Worm (Caenorhabditis elegans) whole organism, L1 larva: ENCODE data around the gene ceh-28.

ENCODE experiments used
- C04F5.9 ChIP-seq: sonication (generic microtip); optimal IDR thresholded peaks from 2 replicates; lab custom pipeline; 2016; ENCODE audit warnings: missing genetic modification characterization, missing compliant biosample characterization
- F16B12.6 ChIP-seq: fragments of 150-350 bp; optimal IDR thresholded peaks from 2 replicates; lab custom pipeline; 2014; ENCODE audit warnings: missing biosample characterization, missing genetic modification characterization
- blmp-1 ChIP-seq: fragments of 150-350 bp; optimal IDR thresholded peaks from 2 replicates; lab custom pipeline; 2014; ENCODE audit warnings: missing biosample characterization, missing genetic modification characterization
- ceh-8 ChIP-seq: fragments of 200-800 bp; sonication (Bioruptor generic); optimal IDR thresholded peaks from 2 replicates; lab custom pipeline; 2018; ENCODE audit warnings: mild to moderate bottlenecking, missing genetic modification characterization, moderate library complexity, missing compliant biosample characterization
- ceh-82 ChIP-seq, 3 experiments: fragments of 150-350 bp in 1 of 3; sonication (generic microtip) in 2 of 3; optimal IDR thresholded peaks; 2 replicates each; lab custom pipeline; 2014 to 2017; ENCODE audit warnings: missing biosample characterization in 3 of 3, missing genetic modification characterization in 3 of 3
- ceh-88 ChIP-seq: fragments of 200-800 bp; sonication (Bioruptor generic); IDR thresholded peaks from 2 replicates; pipeline ENCODE4 v1.3.6; 2022; ENCODE audit warnings: missing genetic modification characterization, missing compliant biosample characterization
- ceh-90 ChIP-seq: sonication (generic microtip); optimal IDR thresholded peaks from 2 replicates; lab custom pipeline; 2016; ENCODE audit warnings: missing genetic modification characterization, missing compliant biosample characterization
- dpl-1 ChIP-seq, 3 experiments: fragments of 150-350 bp in 2 of 3; sonication (generic microtip) in 1 of 3; optimal IDR thresholded peaks; 2 replicates each; lab custom pipeline; 2014 to 2017; ENCODE audit warnings: missing biosample characterization in 3 of 3, missing genetic modification characterization in 3 of 3, missing genetic modification reagents in 3 of 3
- elt-2 ChIP-seq: sonication (generic microtip); optimal IDR thresholded peaks from 2 replicates; lab custom pipeline; 2016; ENCODE audit warnings: missing genetic modification characterization, mild to moderate bottlenecking, inconsistent platforms, missing compliant biosample characterization, missing genetic modification reagents
- elt-3 ChIP-seq, 6 experiments: fragments of 150-350 bp in 1 of 6; sonication (generic microtip); optimal IDR thresholded peaks; 2 replicates each; lab custom pipeline; 2017 to 2018; ENCODE audit warnings: missing biosample characterization in 6 of 6, missing genetic modification characterization in 6 of 6, inconsistent platforms in 1 of 6
- fkh-10 ChIP-seq: sonication (generic microtip); optimal IDR thresholded peaks from 2 replicates; lab custom pipeline; 2017; ENCODE audit warnings: missing biosample characterization, missing genetic modification reagents, missing genetic modification characterization
- fos-1 ChIP-seq: fragments of 150-350 bp; optimal IDR thresholded peaks from 2 replicates; lab custom pipeline; 2014; ENCODE audit warnings: missing biosample characterization, missing genetic modification characterization
- hlh-17 ChIP-seq: fragments of 200-800 bp; sonication (Bioruptor generic); optimal IDR thresholded peaks from 2 replicates; lab custom pipeline; 2018; ENCODE audit warnings: missing genetic modification characterization, mild to moderate bottlenecking, missing compliant biosample characterization, moderate library complexity, borderline replicate concordance
- lin-14 ChIP-seq: fragments of 200-800 bp; sonication (Bioruptor generic); optimal IDR thresholded peaks from 2 replicates; lab custom pipeline; 2018; ENCODE audit warnings: mild to moderate bottlenecking, missing genetic modification characterization, moderate library complexity, missing compliant biosample characterization
- lin-15B ChIP-seq: fragments of 150-350 bp; sonication (generic microtip); optimal IDR thresholded peaks from 3 replicates; lab custom pipeline; 2014; ENCODE audit warnings: missing biosample characterization, missing genetic modification characterization
- mab-9 ChIP-seq: fragments of 200-800 bp; sonication (Bioruptor generic); IDR thresholded peaks from 2 replicates; pipeline ENCODE4 v1.3.6; 2022; ENCODE audit warnings: missing genetic modification reagents, missing genetic modification characterization, missing compliant biosample characterization
- mdl-1 ChIP-seq, 2 experiments: fragments of 150-350 bp; optimal IDR thresholded peaks; 2 replicates each; lab custom pipeline; 2014 to 2017; ENCODE audit warnings: missing biosample characterization in 2 of 2, missing genetic modification characterization in 2 of 2, inconsistent platforms in 1 of 2
- mef-2 ChIP-seq: fragments of 150-350 bp; optimal IDR thresholded peaks from 2 replicates; lab custom pipeline; 2014; ENCODE audit warnings: missing biosample characterization, missing genetic modification characterization
- mep-1 ChIP-seq: fragments of 150-350 bp; optimal IDR thresholded peaks from 2 replicates; lab custom pipeline; 2014; ENCODE audit warnings: missing biosample characterization, missing genetic modification characterization
- nhr-11 ChIP-seq: fragments of 150-350 bp; optimal IDR thresholded peaks from 2 replicates; lab custom pipeline; 2014; ENCODE audit warnings: missing biosample characterization, missing genetic modification characterization
- nhr-19 ChIP-seq: fragments of 200-800 bp; sonication (Bioruptor generic); conservative IDR thresholded peaks from 2 replicates; pipeline ENCODE4 v1.3.6; 2022; ENCODE audit warnings: missing genetic modification characterization, missing compliant biosample characterization
- nhr-20 ChIP-seq: sonication (generic microtip); optimal IDR thresholded peaks from 2 replicates; lab custom pipeline; 2016; ENCODE audit warnings: mild to moderate bottlenecking, missing genetic modification characterization, missing compliant biosample characterization
- nhr-237 ChIP-seq: fragments of 150-350 bp; optimal IDR thresholded peaks from 2 replicates; lab custom pipeline; 2014; ENCODE audit warnings: missing biosample characterization, missing genetic modification characterization
- nhr-28 ChIP-seq: fragments of 150-350 bp; optimal IDR thresholded peaks from 2 replicates; lab custom pipeline; 2014; ENCODE audit warnings: missing biosample characterization, missing genetic modification characterization
- nhr-47 ChIP-seq: sonication (generic microtip); optimal IDR thresholded peaks from 2 replicates; lab custom pipeline; 2016; ENCODE audit warnings: mild to moderate bottlenecking, missing genetic modification characterization, moderate library complexity, missing compliant biosample characterization
- nhr-71 ChIP-seq: sonication (generic microtip); optimal IDR thresholded peaks from 2 replicates; lab custom pipeline; 2016; ENCODE audit warnings: mild to moderate bottlenecking, missing genetic modification characterization, moderate library complexity, missing compliant biosample characterization
- nhr-90 ChIP-seq: sonication (generic microtip); optimal IDR thresholded peaks from 2 replicates; lab custom pipeline; 2016; ENCODE audit warnings: mild to moderate bottlenecking, missing genetic modification characterization, missing compliant biosample characterization; ENCODE audit not compliant: poor library complexity
- pag-3 ChIP-seq: sonication (generic microtip); optimal IDR thresholded peaks from 2 replicates; lab custom pipeline; 2017; ENCODE audit warnings: missing genetic modification characterization, mild to moderate bottlenecking, missing compliant biosample characterization, antibody characterized with exemption, borderline replicate concordance; ENCODE audit not compliant: insufficient read depth
- pax-3 ChIP-seq: fragments of 200-800 bp; sonication (Bioruptor generic); optimal IDR thresholded peaks from 2 replicates; lab custom pipeline; 2018; ENCODE audit warnings: mild to moderate bottlenecking, missing genetic modification characterization, moderate library complexity, missing compliant biosample characterization
- pqm-1 ChIP-seq: sonication (generic microtip); optimal IDR thresholded peaks from 3 replicates; lab custom pipeline; 2017; ENCODE audit warnings: missing biosample characterization, missing genetic modification characterization
- rnt-1 ChIP-seq: sonication (generic microtip); optimal IDR thresholded peaks from 2 replicates; lab custom pipeline; 2016; ENCODE audit warnings: mild to moderate bottlenecking, missing genetic modification characterization, moderate library complexity, missing compliant biosample characterization
- skn-1 ChIP-seq: fragments of 150-350 bp; optimal IDR thresholded peaks from 2 replicates; lab custom pipeline; 2014; ENCODE audit warnings: missing biosample characterization, missing genetic modification characterization
- snu-23 ChIP-seq: sonication (generic microtip); optimal IDR thresholded peaks from 2 replicates; lab custom pipeline; 2016; ENCODE audit warnings: missing genetic modification characterization, missing compliant biosample characterization
- sup-37 ChIP-seq: fragments of 200-800 bp; sonication (Bioruptor generic); optimal IDR thresholded peaks from 2 replicates; lab custom pipeline; 2018; ENCODE audit warnings: mild to moderate bottlenecking, missing genetic modification characterization, missing compliant biosample characterization
- tbx-2 ChIP-seq: sonication (generic microtip); optimal IDR thresholded peaks from 2 replicates; lab custom pipeline; 2016; ENCODE audit warnings: missing genetic modification characterization, missing compliant biosample characterization
- tlp-1 ChIP-seq: fragments of 150-350 bp; optimal IDR thresholded peaks from 2 replicates; lab custom pipeline; 2014; ENCODE audit warnings: missing biosample characterization, missing genetic modification characterization
- unc-30 ChIP-seq: sonication (generic microtip); optimal IDR thresholded peaks from 2 replicates; lab custom pipeline; 2017; ENCODE audit warnings: missing biosample characterization, missing genetic modification characterization
- unc-86 ChIP-seq: sonication (generic microtip); optimal IDR thresholded peaks from 2 replicates; lab custom pipeline; 2016; ENCODE audit warnings: missing genetic modification characterization, missing compliant biosample characterization
- unc-98 ChIP-seq: fragments of 200-800 bp; sonication (Bioruptor generic); IDR thresholded peaks from 2 replicates; pipeline ENCODE4 v1.3.6; 2022; ENCODE audit warnings: missing genetic modification characterization, missing compliant biosample characterization
- vab-15 ChIP-seq: sonication (generic microtip); optimal IDR thresholded peaks from 2 replicates; lab custom pipeline; 2017; ENCODE audit warnings: missing genotype, mild to moderate bottlenecking, missing genetic modification characterization, missing compliant biosample characterization
- xbp-1 ChIP-seq: sonication (generic microtip); optimal IDR thresholded peaks from 2 replicates; lab custom pipeline; 2016; ENCODE audit warnings: missing genetic modification characterization, missing compliant biosample characterization
- zip-4 ChIP-seq: fragments of 200-800 bp; sonication (Bioruptor generic); optimal IDR thresholded peaks from 2 replicates; lab custom pipeline; 2018; ENCODE audit warnings: mild to moderate bottlenecking, missing genetic modification characterization, moderate library complexity, missing compliant biosample characterization
- ztf-4 ChIP-seq: fragments of 150-350 bp; optimal IDR thresholded peaks from 2 replicates; lab custom pipeline; 2014; ENCODE audit warnings: missing biosample characterization, missing genetic modification characterization

The ceh-28 gene

ce11 chrX:13104966-13105365, 30.5 kb downstream of the ceh-28 start, which contains the start of gene F17H10.1 (continued):
- TF ChIP-seq rnt-1 (tag; lab: Kevin White, UChicago) (peak; percentile 91), pax-3 (tag; lab: Kevin White, UChicago) (peak; percentile 19), F16B12.6 (tag; lab: Kevin White, UChicago) (no peak), ceh-88 (GFP tag; lab: Robert Waterston, UW) (0 out of 2 replicates have a peak, but pooled peaks have one; percentile 18), skn-1 (tag; lab: Kevin White, UChicago) (peak; percentile 55), dpl-1 (GFP tag; optimal IDR thresholded peaks at IDR 0.05; lab: Kevin White, UChicago) (peak; percentile 17 to 47 (median 42)), xbp-1 (tag; lab: Kevin White, UChicago) (peak; percentile 46), nhr-237 (no peak), zip-4 (GFP tag; lab: Kevin White, UChicago) (no peak), hlh-17 (GFP tag; lab: Kevin White, UChicago) (no peak), pag-3 (tag; lab: Kevin White, UChicago) (peak; percentile 28), vab-15 (no peak), tbx-2 (tag; lab: Kevin White, UChicago) (peak; percentile 72), fos-1 (tag; lab: Kevin White, UChicago) (no peak), fkh-10 (GFP tag; lab: Kevin White, UChicago) (no peak), elt-3 (tag; optimal IDR thresholded peaks at IDR 0.05; lab: Kevin White, UChicago) (peak in 5 of 6 experiments; percentile 30 to 95 (median 65)), unc-86 (tag; lab: Kevin White, UChicago) (no peak), nhr-28 (tag; lab: Kevin White, UChicago) (no peak), blmp-1 (tag; lab: Kevin White, UChicago) (peak; percentile 97), mef-2 (tag; lab: Kevin White, UChicago) (no peak), nhr-19 (peak; percentile 84), unc-30 (no peak), ceh-8 (GFP tag; lab: Kevin White, UChicago) (no peak), mab-9 (GFP tag; lab: Robert Waterston, UW) (no peak), snu-23 (GFP tag; lab: Kevin White, UChicago) (peak; percentile 90), sup-37 (GFP tag; lab: Kevin White, UChicago) (no peak), nhr-11 (tag; lab: Kevin White, UChicago) (no peak), ceh-90 (peak; percentile 31), tlp-1 (tag; lab: Kevin White, UChicago) (no peak), unc-98 (no peak), ceh-82 (tag; optimal IDR thresholded peaks at IDR 0.05; lab: Kevin White, UChicago) (peak in 2 of 3 experiments; percentile 12 to 69), mep-1 (tag; lab: Kevin White, UChicago) (peak; percentile 86), nhr-90 (tag; lab: Kevin White, UChicago) (peak; percentile 85), nhr-47 (tag; lab: Kevin White, UChicago) (no peak), C04F5.9 (tag; lab: Kevin White, UChicago) (no peak)

DNA sequence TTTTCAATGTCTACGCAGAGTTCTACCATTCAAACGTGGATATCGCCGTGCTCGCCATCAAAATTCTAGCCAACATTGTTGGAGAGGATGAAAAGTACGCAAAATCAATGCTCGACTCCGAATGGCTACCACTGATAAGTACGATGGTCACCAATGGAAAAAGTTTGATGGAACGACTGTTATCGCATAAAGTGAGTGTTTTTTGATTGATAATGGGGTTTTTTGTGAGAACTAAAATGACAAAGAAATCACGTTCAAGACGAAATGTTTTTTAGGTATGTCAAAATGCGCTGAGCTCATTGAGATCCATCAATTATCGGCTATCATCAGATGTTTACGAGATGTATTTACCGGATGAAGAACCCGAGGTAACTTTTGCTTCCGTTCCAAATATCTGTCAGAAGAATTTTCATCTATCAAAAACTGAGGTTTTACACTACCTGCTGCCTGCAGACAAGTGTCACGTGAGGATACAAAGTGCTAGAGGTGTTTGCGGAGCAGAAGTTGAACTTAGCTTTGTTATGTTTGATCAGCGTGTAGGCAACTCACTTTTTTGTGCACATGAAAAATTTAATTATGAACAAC, 31.8 kb downstream of the ceh-28 start:
- TF ChIP-seq fos-1 (tag; lab: Kevin White, UChicago): no peak
- TF ChIP-seq ceh-88 (GFP tag; lab: Robert Waterston, UW): no peak
- peak; percentile 50 for TF ChIP-seq lin-14 (GFP tag; lab: Kevin White, UChicago)
- TF ChIP-seq lin-15B (tag; lab: Kevin White, UChicago): no peak
- TF ChIP-seq pqm-1 (tag; lab: Kevin White, UChicago): no peak
- no peak; the same call in 1 of the 2 replicates for TF ChIP-seq nhr-19
- TF ChIP-seq nhr-71 (tag; lab: Kevin White, UChicago): peak; percentile 81
- peak; percentile 49 for TF ChIP-seq ztf-4 (tag; lab: Kevin White, UChicago)
- TF ChIP-seq rnt-1 (tag; lab: Kevin White, UChicago): peak; percentile 34
- peak; percentile 7 for TF ChIP-seq elt-2 (tag; lab: Kevin White, UChicago)
- peak; percentile 41 for TF ChIP-seq nhr-20 (tag; lab: Kevin White, UChicago)
- TF ChIP-seq mdl-1 (tag; optimal IDR thresholded peaks at IDR 0.05; lab: Kevin White, UChicago): peak in 1 of 2 experiments; percentile 49
- peak; percentile 32 for TF ChIP-seq snu-23 (GFP tag; lab: Kevin White, UChicago)
- TF ChIP-seq, all 84 proteins: peak for 8
